Worm (Caenorhabditis elegans) whole organism, L1 larva: Measurements from ENCODE around the gene dex-1.

Experiments used
- F16B12.6 ChIP-seq: fragments of 150-350 bp; optimal IDR thresholded peaks from 2 replicates; lab custom pipeline; 2014; ENCODE audit warnings: missing biosample characterization, missing genetic modification characterization
- alr-1 ChIP-seq: fragments of 200-800 bp; sonication (Bioruptor generic); optimal IDR thresholded peaks from 2 replicates; lab custom pipeline; 2018; ENCODE audit warnings: borderline replicate concordance, mild to moderate bottlenecking, missing genetic modification characterization, missing compliant biosample characterization
- aly-2 ChIP-seq: fragments of 150-350 bp; optimal IDR thresholded peaks from 2 replicates; lab custom pipeline; 2014; ENCODE audit warnings: missing biosample characterization, missing genetic modification characterization
- ama-1 ChIP-seq: fragments of 150-350 bp; optimal IDR thresholded peaks from 2 replicates; lab custom pipeline; 2014
- ceh-8 ChIP-seq: fragments of 200-800 bp; sonication (Bioruptor generic); optimal IDR thresholded peaks from 2 replicates; lab custom pipeline; 2018; ENCODE audit warnings: mild to moderate bottlenecking, missing genetic modification characterization, moderate library complexity, missing compliant biosample characterization
- ceh-88 ChIP-seq: fragments of 200-800 bp; sonication (Bioruptor generic); IDR thresholded peaks from 2 replicates; pipeline ENCODE4 v1.3.6; 2022; ENCODE audit warnings: missing genetic modification characterization, missing compliant biosample characterization
- ces-1 ChIP-seq: fragments of 150-350 bp; optimal IDR thresholded peaks from 2 replicates; lab custom pipeline; 2014; ENCODE audit warnings: missing biosample characterization, missing genetic modification reagents, missing genetic modification characterization
- efl-1 ChIP-seq, 4 experiments: fragments of 150-350 bp; optimal IDR thresholded peaks in 3 of 4; peaks in 1 of 4; 1 replicate in 1 of 4; 2 replicates in 3 of 4; lab custom pipeline; 2014; ENCODE audit warnings: missing biosample characterization in 2 of 4, missing genetic modification characterization in 2 of 4, missing genetic modification reagents in 2 of 4
- elt-2 ChIP-seq: sonication (generic microtip); optimal IDR thresholded peaks from 2 replicates; lab custom pipeline; 2016; ENCODE audit warnings: missing genetic modification characterization, mild to moderate bottlenecking, inconsistent platforms, missing compliant biosample characterization, missing genetic modification reagents
- elt-3 ChIP-seq, 6 experiments: fragments of 150-350 bp in 1 of 6; sonication (generic microtip); optimal IDR thresholded peaks; 2 replicates each; lab custom pipeline; 2017 to 2018; ENCODE audit warnings: missing biosample characterization in 6 of 6, missing genetic modification characterization in 6 of 6, inconsistent platforms in 1 of 6
- fkh-8 ChIP-seq: sonication (generic microtip); optimal IDR thresholded peaks from 2 replicates; lab custom pipeline; 2016; ENCODE audit warnings: mild to moderate bottlenecking, missing genetic modification characterization, missing compliant biosample characterization
- grh-1 ChIP-seq: fragments of 200-800 bp; sonication (Bioruptor generic); IDR thresholded peaks from 2 replicates; pipeline ENCODE4 v1.3.6; 2022; ENCODE audit warnings: missing genetic modification reagents, missing genetic modification characterization, missing compliant biosample characterization
- hlh-17 ChIP-seq: fragments of 200-800 bp; sonication (Bioruptor generic); optimal IDR thresholded peaks from 2 replicates; lab custom pipeline; 2018; ENCODE audit warnings: missing genetic modification characterization, mild to moderate bottlenecking, missing compliant biosample characterization, moderate library complexity, borderline replicate concordance
- hpl-2 ChIP-seq: fragments of 150-350 bp; optimal IDR thresholded peaks from 2 replicates; lab custom pipeline; 2014; ENCODE audit warnings: missing biosample characterization, missing genetic modification reagents, missing genetic modification characterization
- irx-1 ChIP-seq: sonication (generic microtip); optimal IDR thresholded peaks from 2 replicates; lab custom pipeline; 2016; ENCODE audit warnings: missing genetic modification characterization, missing compliant biosample characterization
- isw-1 ChIP-seq: fragments of 200-800 bp; sonication (Bioruptor generic); IDR thresholded peaks from 2 replicates; pipeline ENCODE4 v1.3.6; 2022; ENCODE audit warnings: missing genetic modification characterization, missing compliant biosample characterization
- lin-15B ChIP-seq: fragments of 150-350 bp; sonication (generic microtip); optimal IDR thresholded peaks from 3 replicates; lab custom pipeline; 2014; ENCODE audit warnings: missing biosample characterization, missing genetic modification characterization
- lin-35 ChIP-seq, 2 experiments: fragments of 150-350 bp; optimal IDR thresholded peaks; 2 replicates each; lab custom pipeline; 2014; ENCODE audit warnings: missing biosample characterization in 2 of 2, missing genetic modification characterization in 2 of 2, missing genetic modification reagents in 2 of 2
- mab-9 ChIP-seq: fragments of 200-800 bp; sonication (Bioruptor generic); IDR thresholded peaks from 2 replicates; pipeline ENCODE4 v1.3.6; 2022; ENCODE audit warnings: missing genetic modification reagents, missing genetic modification characterization, missing compliant biosample characterization
- mdl-1 ChIP-seq, 2 experiments: fragments of 150-350 bp; optimal IDR thresholded peaks; 2 replicates each; lab custom pipeline; 2014 to 2017; ENCODE audit warnings: missing biosample characterization in 2 of 2, missing genetic modification characterization in 2 of 2, inconsistent platforms in 1 of 2
- mep-1 ChIP-seq: fragments of 150-350 bp; optimal IDR thresholded peaks from 2 replicates; lab custom pipeline; 2014; ENCODE audit warnings: missing biosample characterization, missing genetic modification characterization
- nhr-11 ChIP-seq: fragments of 150-350 bp; optimal IDR thresholded peaks from 2 replicates; lab custom pipeline; 2014; ENCODE audit warnings: missing biosample characterization, missing genetic modification characterization
- nhr-19 ChIP-seq: fragments of 200-800 bp; sonication (Bioruptor generic); conservative IDR thresholded peaks from 2 replicates; pipeline ENCODE4 v1.3.6; 2022; ENCODE audit warnings: missing genetic modification characterization, missing compliant biosample characterization
- nhr-20 ChIP-seq: sonication (generic microtip); optimal IDR thresholded peaks from 2 replicates; lab custom pipeline; 2016; ENCODE audit warnings: mild to moderate bottlenecking, missing genetic modification characterization, missing compliant biosample characterization
- nhr-237 ChIP-seq: fragments of 150-350 bp; optimal IDR thresholded peaks from 2 replicates; lab custom pipeline; 2014; ENCODE audit warnings: missing biosample characterization, missing genetic modification characterization
- nhr-47 ChIP-seq: sonication (generic microtip); optimal IDR thresholded peaks from 2 replicates; lab custom pipeline; 2016; ENCODE audit warnings: mild to moderate bottlenecking, missing genetic modification characterization, moderate library complexity, missing compliant biosample characterization
- nhr-71 ChIP-seq: sonication (generic microtip); optimal IDR thresholded peaks from 2 replicates; lab custom pipeline; 2016; ENCODE audit warnings: mild to moderate bottlenecking, missing genetic modification characterization, moderate library complexity, missing compliant biosample characterization
- nhr-77 ChIP-seq: fragments of 150-350 bp; optimal IDR thresholded peaks from 2 replicates; lab custom pipeline; 2014; ENCODE audit warnings: missing biosample characterization, missing genetic modification characterization
- nhr-85 ChIP-seq: sonication (generic microtip); peaks from one replicate; lab custom pipeline; 2016; ENCODE audit warnings: missing genetic modification characterization, inconsistent platforms, missing compliant biosample characterization
- nhr-90 ChIP-seq: sonication (generic microtip); optimal IDR thresholded peaks from 2 replicates; lab custom pipeline; 2016; ENCODE audit warnings: mild to moderate bottlenecking, missing genetic modification characterization, missing compliant biosample characterization; ENCODE audit not compliant: poor library complexity
- pax-3 ChIP-seq: fragments of 200-800 bp; sonication (Bioruptor generic); optimal IDR thresholded peaks from 2 replicates; lab custom pipeline; 2018; ENCODE audit warnings: mild to moderate bottlenecking, missing genetic modification characterization, moderate library complexity, missing compliant biosample characterization
- skn-1 ChIP-seq: fragments of 150-350 bp; optimal IDR thresholded peaks from 2 replicates; lab custom pipeline; 2014; ENCODE audit warnings: missing biosample characterization, missing genetic modification characterization
- snu-23 ChIP-seq: sonication (generic microtip); optimal IDR thresholded peaks from 2 replicates; lab custom pipeline; 2016; ENCODE audit warnings: missing genetic modification characterization, missing compliant biosample characterization
- sox-4 ChIP-seq: sonication (generic microtip); optimal IDR thresholded peaks from 2 replicates; lab custom pipeline; 2016; ENCODE audit warnings: missing genetic modification characterization, missing compliant biosample characterization
- sptf-1 ChIP-seq: fragments of 150-350 bp; optimal IDR thresholded peaks from 2 replicates; lab custom pipeline; 2014; ENCODE audit warnings: missing biosample characterization, missing genetic modification characterization
- swsn-7 ChIP-seq: sonication (generic microtip); optimal IDR thresholded peaks from 2 replicates; lab custom pipeline; 2016; ENCODE audit warnings: missing genetic modification characterization, missing compliant biosample characterization
- tbx-2 ChIP-seq: sonication (generic microtip); optimal IDR thresholded peaks from 2 replicates; lab custom pipeline; 2016; ENCODE audit warnings: missing genetic modification characterization, missing compliant biosample characterization
- tlp-1 ChIP-seq: fragments of 150-350 bp; optimal IDR thresholded peaks from 2 replicates; lab custom pipeline; 2014; ENCODE audit warnings: missing biosample characterization, missing genetic modification characterization
- unc-30 ChIP-seq: sonication (generic microtip); optimal IDR thresholded peaks from 2 replicates; lab custom pipeline; 2017; ENCODE audit warnings: missing biosample characterization, missing genetic modification characterization
- unc-98 ChIP-seq: fragments of 200-800 bp; sonication (Bioruptor generic); IDR thresholded peaks from 2 replicates; pipeline ENCODE4 v1.3.6; 2022; ENCODE audit warnings: missing genetic modification characterization, missing compliant biosample characterization
- xbp-1 ChIP-seq: sonication (generic microtip); optimal IDR thresholded peaks from 2 replicates; lab custom pipeline; 2016; ENCODE audit warnings: missing genetic modification characterization, missing compliant biosample characterization
- zag-1 ChIP-seq: fragments of 150-350 bp; optimal IDR thresholded peaks from 2 replicates; lab custom pipeline; 2014; ENCODE audit warnings: missing biosample characterization, missing genetic modification characterization
- ztf-4 ChIP-seq: fragments of 150-350 bp; optimal IDR thresholded peaks from 2 replicates; lab custom pipeline; 2014; ENCODE audit warnings: missing biosample characterization, missing genetic modification characterization

dex-1 gene

DNA sequence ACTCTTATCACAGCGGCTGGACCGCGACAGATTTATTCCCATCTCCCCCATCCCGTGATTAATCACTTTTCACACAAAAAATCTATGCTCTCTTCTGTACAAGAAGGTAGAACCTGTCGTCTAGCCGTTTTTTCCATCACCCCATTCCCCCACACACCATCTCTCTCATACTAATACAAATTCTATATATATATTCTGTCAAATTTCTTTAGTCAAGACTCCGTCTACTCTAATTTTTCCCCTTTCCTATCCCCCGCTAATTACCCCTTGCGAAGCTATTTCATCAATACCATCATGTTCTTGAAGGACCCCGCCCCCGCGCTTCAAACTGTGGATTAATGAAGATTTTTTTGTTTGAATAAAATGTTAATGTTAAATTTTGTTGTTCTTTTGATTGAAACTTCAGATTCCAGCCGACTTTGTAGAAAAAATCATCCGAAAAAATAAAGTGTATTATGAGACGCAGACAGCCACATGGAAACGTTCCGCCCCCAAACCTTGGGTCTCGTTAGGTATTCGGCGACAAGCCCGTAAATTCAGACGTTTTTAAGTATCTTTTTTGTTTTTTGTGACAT, 19.8 kb upstream of the dex-1 start:
- TF ChIP-seq ceh-88 (GFP tag; lab: Robert Waterston, UW) (no peak), mep-1 (tag; lab: Kevin White, UChicago) (no peak), swsn-7 (tag; lab: Kevin White, UChicago) (peak; percentile 14), mdl-1 (tag; optimal IDR thresholded peaks at IDR 0.05; lab: Kevin White, UChicago) (no peak), skn-1 (no peak), unc-30 (no peak), hpl-2 (no peak), tbx-2 (tag; lab: Kevin White, UChicago) (no peak), elt-3 (tag; optimal IDR thresholded peaks at IDR 0.05; lab: Kevin White, UChicago) (no peak), grh-1 (GFP tag; lab: Robert Waterston, UW) (peak; percentile 55), nhr-90 (tag; lab: Kevin White, UChicago) (peak; percentile 54), aly-2 (tag; lab: Kevin White, UChicago) (no peak), nhr-47 (tag; lab: Kevin White, UChicago) (peak; percentile 55), nhr-11 (tag; lab: Kevin White, UChicago) (no peak), sox-4 (tag; lab: Kevin White, UChicago) (peak; percentile 9), nhr-237 (tag; lab: Kevin White, UChicago) (no peak), pax-3 (tag; lab: Kevin White, UChicago) (no peak), nhr-20 (peak; percentile 26), nhr-77 (no peak), fkh-8 (tag; lab: Kevin White, UChicago) (peak; percentile 40), sptf-1 (no peak), ztf-4 (tag; lab: Kevin White, UChicago) (peak; percentile 33), nhr-19 (peak; percentile 33), hlh-17 (GFP tag; lab: Kevin White, UChicago) (no peak), ceh-8 (GFP tag; lab: Kevin White, UChicago) (no peak), tlp-1 (tag; lab: Kevin White, UChicago) (no peak), lin-35 (GFP tag; optimal IDR thresholded peaks at IDR 0.05; lab: Kevin White, UChicago) (peak in 1 of 2 experiments; percentile 21), zag-1 (tag; lab: Kevin White, UChicago) (no peak), nhr-71 (peak; percentile 51), isw-1 (GFP tag; lab: Robert Waterston, UW) (no peak), efl-1 (optimal IDR thresholded peaks at IDR 0.05; lab: Kevin White, UChicago) (peak in 1 of 2 experiments; percentile 21), efl-1 (GFP tag; optimal IDR thresholded peaks at IDR 0.05 in 1 of 2; lab: Kevin White, UChicago) (peak in 1 of 2 experiments; percentile 92), snu-23 (GFP tag; lab: Kevin White, UChicago) (peak; percentile 52), F16B12.6 (tag; lab: Kevin White, UChicago) (no peak), alr-1 (tag; lab: Kevin White, UChicago) (no peak), elt-2 (tag; lab: Kevin White, UChicago) (peak; percentile 61), nhr-85 (peak; percentile 82), xbp-1 (tag; lab: Kevin White, UChicago) (no peak), ama-1 (lab: Kevin White, UChicago) (peak; percentile 97), irx-1 (no peak), lin-15B (tag; lab: Kevin White, UChicago) (no peak), unc-98 (GFP tag; lab: Robert Waterston, UW) (no peak)

DNA sequence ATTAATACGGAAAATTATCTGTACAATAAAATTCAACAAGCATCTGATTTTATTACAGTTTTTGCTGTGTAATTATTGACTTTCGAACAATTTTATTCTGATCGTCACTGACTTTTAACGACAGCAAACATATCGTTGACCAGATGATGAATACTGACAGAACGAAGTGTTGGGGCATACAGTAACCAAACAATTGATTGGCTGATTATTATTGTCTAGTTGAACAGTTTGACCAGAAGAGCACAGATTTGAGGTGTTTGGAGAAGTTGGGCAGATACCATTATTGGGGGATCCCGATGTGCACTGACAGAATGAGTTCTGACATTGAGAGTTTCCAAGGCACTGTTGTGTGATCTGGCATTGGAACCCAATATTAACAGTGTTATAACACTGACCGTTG, 19.0 kb upstream of the dex-1 start:
- no peak for TF ChIP-seq mab-9 (GFP tag; lab: Robert Waterston, UW)
- no peak for TF ChIP-seq efl-1 (optimal IDR thresholded peaks at IDR 0.05; lab: Kevin White, UChicago)
- peak in 1 of 2 experiments; percentile 92 for TF ChIP-seq efl-1 (GFP tag; optimal IDR thresholded peaks at IDR 0.05 in 1 of 2; lab: Kevin White, UChicago)
- no peak for TF ChIP-seq ces-1 (GFP tag; lab: Kevin White, UChicago)
- TF ChIP-seq sox-4 (tag; lab: Kevin White, UChicago) = no peak
- TF ChIP-seq unc-98 (GFP tag; lab: Robert Waterston, UW) = no peak
